Worm (Caenorhabditis elegans): ENCODE measurements around the gene C50B6.7.

DNA sequence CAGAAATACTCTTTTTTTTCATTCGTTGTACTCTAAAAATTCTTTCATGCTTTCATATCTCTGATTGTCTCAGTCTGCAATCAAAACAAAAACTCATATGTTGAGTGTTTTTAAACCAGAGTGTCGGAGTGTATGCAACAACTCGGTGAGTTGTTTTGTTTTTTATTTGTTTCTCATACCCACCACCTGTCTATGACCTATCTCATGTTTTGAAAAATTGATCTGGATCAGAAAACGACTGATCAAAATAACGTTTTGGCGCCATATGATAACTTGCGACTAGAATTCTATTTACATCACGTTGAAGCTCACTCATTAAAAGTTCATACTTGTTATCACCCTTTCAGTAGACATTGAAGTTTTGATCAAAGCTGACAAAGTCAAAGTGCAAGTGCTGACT is 26.1 kb downstream of the C50B6.7 start:
- TF ChIP-seq pha-2 (tag; optimal IDR thresholded peaks at IDR 0.05): no peak
- no peak for TF ChIP-seq tbx-2 (tag; optimal IDR thresholded peaks at IDR 0.05)
- TF ChIP-seq hlh-15 (tag; optimal IDR thresholded peaks at IDR 0.05): no peak
- TF ChIP-seq K09A11.1 (tag; optimal IDR thresholded peaks at IDR 0.05; ENCODE audit: insufficient read depth): no peak
- no peak for TF ChIP-seq pha-4 (tag; optimal IDR thresholded peaks at IDR 0.05)
- TF ChIP-seq mec-3 (tag; optimal IDR thresholded peaks at IDR 0.05; ENCODE audit: borderline replicate concordance): no peak
- no peak for TF ChIP-seq nhr-11 (tag; optimal IDR thresholded peaks at IDR 0.05)
- TF ChIP-seq T23F11.4 (GFP tag; optimal IDR thresholded peaks at IDR 0.05): no peak
- no peak for TF ChIP-seq dve-1 (tag; optimal IDR thresholded peaks at IDR 0.05)
- TF ChIP-seq ama-1 (optimal IDR thresholded peaks at IDR 0.05): no peak
- no peak for TF ChIP-seq che-1 (tag; optimal IDR thresholded peaks at IDR 0.05)

Measured in whole organism, late embryonic.